Worm (Caenorhabditis elegans) whole organism, L4/young adult: ENCODE results near the gene dmd-5.

ENCODE experiments used
- W03F9.2 ChIP-seq: fragments of 150-350 bp; optimal IDR thresholded peaks from 2 replicates; lab custom pipeline; 2014; ENCODE audit warnings: missing biosample characterization, missing genetic modification characterization
- him-1 ChIP-seq: sonication (generic microtip); optimal IDR thresholded peaks from 2 replicates; lab custom pipeline; 2016; ENCODE audit warnings: missing genotype, missing genetic modification reagents, missing genetic modification characterization, missing compliant biosample characterization

DNA sequence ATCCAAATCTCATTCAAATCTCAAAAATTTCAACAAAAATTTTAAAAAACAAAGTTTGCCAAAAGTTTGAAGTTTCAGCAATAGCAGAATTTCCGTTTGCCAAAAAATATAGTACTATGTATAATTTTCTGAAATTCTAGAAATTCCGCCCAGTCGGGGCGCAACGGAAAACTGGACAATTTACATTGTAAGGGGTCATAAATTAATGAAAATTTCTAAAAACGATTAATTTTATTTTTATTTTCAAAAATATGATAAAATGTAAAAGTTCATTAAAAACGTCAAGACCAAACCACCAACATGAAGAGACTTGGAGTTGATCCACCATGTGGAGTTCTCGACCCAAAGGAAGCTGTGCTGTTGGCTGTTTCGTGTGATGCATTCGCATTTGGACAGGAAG, 44.3 kb upstream of the dmd-5 start, which contains the start of gene ZK1248.4:
- TF ChIP-seq W03F9.2 (tag; lab: Kevin White, UChicago) (no peak), him-1 (tag; lab: Kevin White, UChicago) (no peak)
